Worm (Caenorhabditis elegans) whole organism, early embryonic: ENCODE results near the gene lrch-1.

Source experiments
- F13C5.2 ChIP-seq: sonication (generic microtip); optimal IDR thresholded peaks from 2 replicates; lab custom pipeline; 2017; ENCODE audit warnings: mild to moderate bottlenecking, missing genetic modification characterization, inconsistent platforms, missing compliant biosample characterization
- ama-1 ChIP-seq: fragments of 150-350 bp; optimal IDR thresholded peaks from 2 replicates; lab custom pipeline; 2014
- ceh-13 ChIP-seq: fragments of 200-800 bp; sonication (Bioruptor generic); optimal IDR thresholded peaks from 2 replicates; lab custom pipeline; 2018; ENCODE audit warnings: mild to moderate bottlenecking, missing genetic modification characterization, missing compliant biosample characterization
- ceh-36 ChIP-seq: sonication (generic microtip); optimal IDR thresholded peaks from 2 replicates; lab custom pipeline; 2016; ENCODE audit warnings: missing genetic modification characterization, inconsistent platforms, missing compliant biosample characterization
- ets-7 ChIP-seq: sonication (generic microtip); optimal IDR thresholded peaks from 2 replicates; lab custom pipeline; 2016; ENCODE audit warnings: missing genotype, missing genetic modification characterization, missing compliant biosample characterization
- flt-1 ChIP-seq: fragments of 200-800 bp; sonication (Bioruptor generic); IDR thresholded peaks from 2 replicates; pipeline ENCODE4 v1.3.6; 2022; ENCODE audit warnings: missing genetic modification characterization, missing compliant biosample characterization
- hmbx-1 ChIP-seq: sonication (generic microtip); optimal IDR thresholded peaks from 2 replicates; lab custom pipeline; 2016; ENCODE audit warnings: mild to moderate bottlenecking, missing genetic modification characterization, missing compliant biosample characterization
- hnd-1 ChIP-seq: sonication (generic microtip); optimal IDR thresholded peaks from 2 replicates; lab custom pipeline; 2016; ENCODE audit warnings: missing genetic modification characterization, missing compliant biosample characterization
- pes-1 ChIP-seq: fragments of 200-800 bp; sonication (Bioruptor generic); IDR thresholded peaks from 2 replicates; pipeline ENCODE4 v1.3.6; 2022; ENCODE audit warnings: missing genetic modification reagents, missing genetic modification characterization, missing compliant biosample characterization
- sea-1 ChIP-seq: fragments of 200-800 bp; sonication (Bioruptor generic); conservative IDR thresholded peaks from 2 replicates; pipeline ENCODE4 v1.3.6; 2022; ENCODE audit warnings: missing genetic modification characterization, missing compliant biosample characterization

- TF ChIP-seq pes-1 (GFP tag; lab: Robert Waterston, UW): no peak
- TF ChIP-seq ceh-36 (tag; lab: Kevin White, UChicago): no peak
- TF ChIP-seq ama-1: no peak
- TF ChIP-seq ceh-13: no peak
- TF ChIP-seq F13C5.2: no peak
- TF ChIP-seq sea-1 (GFP tag; lab: Robert Waterston, UW): no peak
- no peak for TF ChIP-seq flt-1 (GFP tag; lab: Robert Waterston, UW)
- no peak for TF ChIP-seq ets-7 (tag; lab: Kevin White, UChicago)
- no peak for TF ChIP-seq hnd-1 (tag; lab: Kevin White, UChicago)
- no peak for TF ChIP-seq hmbx-1 (tag; lab: Kevin White, UChicago)
These were observed 47.2 kb downstream of the lrch-1 start, which contains the start of gene T25B2.2 for ce11 chrX:6169252-6169651.
